Worm (Caenorhabditis elegans) whole organism, L1 larva: ENCODE measurements around the gene ZK856.4.

Experiments
- C16A3.4 ChIP-seq: fragments of 150-350 bp; optimal IDR thresholded peaks from 2 replicates; lab custom pipeline; 2014; ENCODE audit warnings: missing biosample characterization, missing genetic modification characterization
- C34B4.2 ChIP-seq: sonication (generic microtip); optimal IDR thresholded peaks from 2 replicates; lab custom pipeline; 2017; ENCODE audit warnings: mild to moderate bottlenecking, missing genetic modification characterization, missing compliant biosample characterization
- aly-2 ChIP-seq: fragments of 150-350 bp; optimal IDR thresholded peaks from 2 replicates; lab custom pipeline; 2014; ENCODE audit warnings: missing biosample characterization, missing genetic modification characterization
- blmp-1 ChIP-seq: fragments of 150-350 bp; optimal IDR thresholded peaks from 2 replicates; lab custom pipeline; 2014; ENCODE audit warnings: missing biosample characterization, missing genetic modification characterization
- ceh-8 ChIP-seq: fragments of 200-800 bp; sonication (Bioruptor generic); optimal IDR thresholded peaks from 2 replicates; lab custom pipeline; 2018; ENCODE audit warnings: mild to moderate bottlenecking, missing genetic modification characterization, moderate library complexity, missing compliant biosample characterization
- ces-1 ChIP-seq: fragments of 150-350 bp; optimal IDR thresholded peaks from 2 replicates; lab custom pipeline; 2014; ENCODE audit warnings: missing biosample characterization, missing genetic modification reagents, missing genetic modification characterization
- dpl-1 ChIP-seq, 3 experiments: fragments of 150-350 bp in 2 of 3; sonication (generic microtip) in 1 of 3; optimal IDR thresholded peaks; 2 replicates each; lab custom pipeline; 2014 to 2017; ENCODE audit warnings: missing biosample characterization in 3 of 3, missing genetic modification characterization in 3 of 3, missing genetic modification reagents in 3 of 3
- efl-1 ChIP-seq, 4 experiments: fragments of 150-350 bp; optimal IDR thresholded peaks in 3 of 4; peaks in 1 of 4; 1 replicate in 1 of 4; 2 replicates in 3 of 4; lab custom pipeline; 2014; ENCODE audit warnings: missing biosample characterization in 2 of 4, missing genetic modification characterization in 2 of 4, missing genetic modification reagents in 2 of 4
- efl-3 ChIP-seq: fragments of 200-800 bp; sonication (Bioruptor generic); optimal IDR thresholded peaks from 2 replicates; lab custom pipeline; 2018; ENCODE audit warnings: mild to moderate bottlenecking, missing genetic modification characterization, missing compliant biosample characterization
- egl-27 ChIP-seq, 2 experiments: fragments of 150-350 bp in 1 of 2; sonication (generic microtip); optimal IDR thresholded peaks; 3 replicates each; lab custom pipeline; 2017 to 2018; ENCODE audit warnings: missing biosample characterization in 2 of 2, missing genetic modification characterization in 2 of 2, missing genetic modification reagents in 2 of 2
- elt-3 ChIP-seq, 6 experiments: fragments of 150-350 bp in 1 of 6; sonication (generic microtip); optimal IDR thresholded peaks; 2 replicates each; lab custom pipeline; 2017 to 2018; ENCODE audit warnings: missing biosample characterization in 6 of 6, missing genetic modification characterization in 6 of 6, inconsistent platforms in 1 of 6
- grh-1 ChIP-seq: fragments of 200-800 bp; sonication (Bioruptor generic); IDR thresholded peaks from 2 replicates; pipeline ENCODE4 v1.3.6; 2022; ENCODE audit warnings: missing genetic modification reagents, missing genetic modification characterization, missing compliant biosample characterization
- hlh-17 ChIP-seq: fragments of 200-800 bp; sonication (Bioruptor generic); optimal IDR thresholded peaks from 2 replicates; lab custom pipeline; 2018; ENCODE audit warnings: missing genetic modification characterization, mild to moderate bottlenecking, missing compliant biosample characterization, moderate library complexity, borderline replicate concordance
- hlh-4 ChIP-seq: sonication (generic microtip); optimal IDR thresholded peaks from 2 replicates; lab custom pipeline; 2016; ENCODE audit warnings: mild to moderate bottlenecking, missing genetic modification characterization, missing compliant biosample characterization
- hpl-2 ChIP-seq: fragments of 150-350 bp; optimal IDR thresholded peaks from 2 replicates; lab custom pipeline; 2014; ENCODE audit warnings: missing biosample characterization, missing genetic modification reagents, missing genetic modification characterization
- isw-1 ChIP-seq: fragments of 200-800 bp; sonication (Bioruptor generic); IDR thresholded peaks from 2 replicates; pipeline ENCODE4 v1.3.6; 2022; ENCODE audit warnings: missing genetic modification characterization, missing compliant biosample characterization
- lin-14 ChIP-seq: fragments of 200-800 bp; sonication (Bioruptor generic); optimal IDR thresholded peaks from 2 replicates; lab custom pipeline; 2018; ENCODE audit warnings: mild to moderate bottlenecking, missing genetic modification characterization, moderate library complexity, missing compliant biosample characterization
- lin-15B ChIP-seq: fragments of 150-350 bp; sonication (generic microtip); optimal IDR thresholded peaks from 3 replicates; lab custom pipeline; 2014; ENCODE audit warnings: missing biosample characterization, missing genetic modification characterization
- lin-35 ChIP-seq, 2 experiments: fragments of 150-350 bp; optimal IDR thresholded peaks; 2 replicates each; lab custom pipeline; 2014; ENCODE audit warnings: missing biosample characterization in 2 of 2, missing genetic modification characterization in 2 of 2, missing genetic modification reagents in 2 of 2
- lsy-2 ChIP-seq, 2 experiments: fragments of 150-350 bp; optimal IDR thresholded peaks; 2 replicates each; lab custom pipeline; 2014; ENCODE audit warnings: missing biosample characterization in 2 of 2, missing genetic modification characterization in 2 of 2
- mab-9 ChIP-seq: fragments of 200-800 bp; sonication (Bioruptor generic); IDR thresholded peaks from 2 replicates; pipeline ENCODE4 v1.3.6; 2022; ENCODE audit warnings: missing genetic modification reagents, missing genetic modification characterization, missing compliant biosample characterization
- mdl-1 ChIP-seq, 2 experiments: fragments of 150-350 bp; optimal IDR thresholded peaks; 2 replicates each; lab custom pipeline; 2014 to 2017; ENCODE audit warnings: missing biosample characterization in 2 of 2, missing genetic modification characterization in 2 of 2, inconsistent platforms in 1 of 2
- nhr-11 ChIP-seq: fragments of 150-350 bp; optimal IDR thresholded peaks from 2 replicates; lab custom pipeline; 2014; ENCODE audit warnings: missing biosample characterization, missing genetic modification characterization
- nhr-12 ChIP-seq: sonication (generic microtip); optimal IDR thresholded peaks from 2 replicates; lab custom pipeline; 2017; ENCODE audit warnings: missing biosample characterization, missing genetic modification characterization
- nhr-19 ChIP-seq: fragments of 200-800 bp; sonication (Bioruptor generic); conservative IDR thresholded peaks from 2 replicates; pipeline ENCODE4 v1.3.6; 2022; ENCODE audit warnings: missing genetic modification characterization, missing compliant biosample characterization
- nhr-20 ChIP-seq: sonication (generic microtip); optimal IDR thresholded peaks from 2 replicates; lab custom pipeline; 2016; ENCODE audit warnings: mild to moderate bottlenecking, missing genetic modification characterization, missing compliant biosample characterization
- nhr-237 ChIP-seq: fragments of 150-350 bp; optimal IDR thresholded peaks from 2 replicates; lab custom pipeline; 2014; ENCODE audit warnings: missing biosample characterization, missing genetic modification characterization
- nhr-71 ChIP-seq: sonication (generic microtip); optimal IDR thresholded peaks from 2 replicates; lab custom pipeline; 2016; ENCODE audit warnings: mild to moderate bottlenecking, missing genetic modification characterization, moderate library complexity, missing compliant biosample characterization
- nhr-84 ChIP-seq: sonication (generic microtip); optimal IDR thresholded peaks from 2 replicates; lab custom pipeline; 2017; ENCODE audit warnings: missing biosample characterization, missing genetic modification characterization
- nhr-85 ChIP-seq: sonication (generic microtip); peaks from one replicate; lab custom pipeline; 2016; ENCODE audit warnings: missing genetic modification characterization, inconsistent platforms, missing compliant biosample characterization
- pax-3 ChIP-seq: fragments of 200-800 bp; sonication (Bioruptor generic); optimal IDR thresholded peaks from 2 replicates; lab custom pipeline; 2018; ENCODE audit warnings: mild to moderate bottlenecking, missing genetic modification characterization, moderate library complexity, missing compliant biosample characterization
- rnt-1 ChIP-seq: sonication (generic microtip); optimal IDR thresholded peaks from 2 replicates; lab custom pipeline; 2016; ENCODE audit warnings: mild to moderate bottlenecking, missing genetic modification characterization, moderate library complexity, missing compliant biosample characterization
- skn-1 ChIP-seq: fragments of 150-350 bp; optimal IDR thresholded peaks from 2 replicates; lab custom pipeline; 2014; ENCODE audit warnings: missing biosample characterization, missing genetic modification characterization
- snpc-4 ChIP-seq: fragments of 150-350 bp; optimal IDR thresholded peaks from 2 replicates; lab custom pipeline; 2014; ENCODE audit warnings: missing biosample characterization, missing genetic modification characterization
- snu-23 ChIP-seq: sonication (generic microtip); optimal IDR thresholded peaks from 2 replicates; lab custom pipeline; 2016; ENCODE audit warnings: missing genetic modification characterization, missing compliant biosample characterization
- sox-4 ChIP-seq: sonication (generic microtip); optimal IDR thresholded peaks from 2 replicates; lab custom pipeline; 2016; ENCODE audit warnings: missing genetic modification characterization, missing compliant biosample characterization
- sptf-1 ChIP-seq: fragments of 150-350 bp; optimal IDR thresholded peaks from 2 replicates; lab custom pipeline; 2014; ENCODE audit warnings: missing biosample characterization, missing genetic modification characterization
- sup-37 ChIP-seq: fragments of 200-800 bp; sonication (Bioruptor generic); optimal IDR thresholded peaks from 2 replicates; lab custom pipeline; 2018; ENCODE audit warnings: mild to moderate bottlenecking, missing genetic modification characterization, missing compliant biosample characterization
- swsn-7 ChIP-seq: sonication (generic microtip); optimal IDR thresholded peaks from 2 replicates; lab custom pipeline; 2016; ENCODE audit warnings: missing genetic modification characterization, missing compliant biosample characterization
- zag-1 ChIP-seq: fragments of 150-350 bp; optimal IDR thresholded peaks from 2 replicates; lab custom pipeline; 2014; ENCODE audit warnings: missing biosample characterization, missing genetic modification characterization
- ztf-11 ChIP-seq, 2 experiments: sonication (generic microtip); optimal IDR thresholded peaks; 2 replicates each; lab custom pipeline; 2016 to 2017; ENCODE audit warnings: missing genetic modification characterization in 2 of 2, missing biosample characterization in 1 of 2, missing compliant biosample characterization in 1 of 2
- ztf-4 ChIP-seq: fragments of 150-350 bp; optimal IDR thresholded peaks from 2 replicates; lab custom pipeline; 2014; ENCODE audit warnings: missing biosample characterization, missing genetic modification characterization

The ZK856.4 gene

ce11 chrV:10182984-10183383, at the start of gene ZK856.4:
Gene ZK856.4 (plus strand): TSS chrV:10183284.
- no peak for TF ChIP-seq nhr-85 (tag; lab: Kevin White, UChicago)
- no peak for TF ChIP-seq sox-4 (tag; lab: Kevin White, UChicago)
- TF ChIP-seq sup-37 = no peak

ce11 chrV:10134077-10134693, 48.9 kb upstream of the ZK856.4 start, which contains the start of the genes C08B6.18, wdr-20 and C08B6.8:
Gene C08B6.18 (minus strand): TSS chrV:10134127.
Gene wdr-20 (minus strand): TSS chrV:10134158.
Gene C08B6.8 (plus strand): TSS chrV:10134643.
- TF ChIP-seq nhr-20 = peak; percentile 4
- peak; percentile 15 for TF ChIP-seq snu-23 (GFP tag; lab: Kevin White, UChicago)
- TF ChIP-seq blmp-1 (tag; lab: Kevin White, UChicago) = peak; percentile 19
- TF ChIP-seq dpl-1 (GFP tag; optimal IDR thresholded peaks at IDR 0.05; lab: Kevin White, UChicago) = peak in 2 of 3 experiments; percentile 21 to 58
- TF ChIP-seq snpc-4 (tag; lab: Kevin White, UChicago) = peak; percentile 61
- TF ChIP-seq efl-1 (optimal IDR thresholded peaks at IDR 0.05; lab: Kevin White, UChicago) = peak; percentile 28 to 30
- TF ChIP-seq efl-1 (GFP tag; optimal IDR thresholded peaks at IDR 0.05 in 1 of 2; lab: Kevin White, UChicago) = peak; percentile 42 to 87
- TF ChIP-seq ztf-4 (tag; lab: Kevin White, UChicago) = no peak
- no peak for TF ChIP-seq C34B4.2 (tag; lab: Kevin White, UChicago)
- no peak for TF ChIP-seq nhr-237 (tag; lab: Kevin White, UChicago)
- TF ChIP-seq grh-1 (GFP tag; lab: Robert Waterston, UW) = no peak
- TF ChIP-seq nhr-71 (tag; lab: Kevin White, UChicago) = peak; percentile 3
- TF ChIP-seq nhr-11 = no peak
- TF ChIP-seq elt-3 (tag; optimal IDR thresholded peaks at IDR 0.05; lab: Kevin White, UChicago) = peak in 1 of 6 experiments; percentile 8
- no peak for TF ChIP-seq efl-3 (GFP tag; lab: Kevin White, UChicago)
- TF ChIP-seq nhr-12 = no peak
- TF ChIP-seq lsy-2 (tag; optimal IDR thresholded peaks at IDR 0.05; lab: Kevin White, UChicago) = peak; percentile 21 to 65
- no peak for TF ChIP-seq egl-27 (tag; optimal IDR thresholded peaks at IDR 0.05; lab: Kevin White, UChicago)
- peak; percentile 46 to 69 for TF ChIP-seq lin-35 (GFP tag; optimal IDR thresholded peaks at IDR 0.05; lab: Kevin White, UChicago)
- peak; percentile 65 for TF ChIP-seq lin-15B (tag; lab: Kevin White, UChicago)
- peak; percentile 42 for TF ChIP-seq skn-1 (tag; lab: Kevin White, UChicago)
- peak; percentile 47 for TF ChIP-seq C16A3.4 (tag; lab: Kevin White, UChicago)
- no peak for TF ChIP-seq isw-1 (GFP tag; lab: Robert Waterston, UW)

ce11 chrV:10145653-10146052, 37.4 kb upstream of the ZK856.4 start, which contains the start of gene C51E3.9:
Gene C51E3.9 (plus strand): TSS chrV:10145953.
- peak; percentile 31 for TF ChIP-seq nhr-71 (tag; lab: Kevin White, UChicago)
- peak; percentile 40 for TF ChIP-seq rnt-1 (tag; lab: Kevin White, UChicago)
- peak; percentile 61 for TF ChIP-seq lin-14 (GFP tag; lab: Kevin White, UChicago)
- TF ChIP-seq nhr-237 (tag; lab: Kevin White, UChicago) = no peak

- TF ChIP-seq pax-3 (no peak), ces-1 (no peak), hpl-2 (GFP tag; lab: Kevin White, UChicago) (no peak), lsy-2 (tag; optimal IDR thresholded peaks at IDR 0.05; lab: Kevin White, UChicago) (peak in 1 of 2 experiments; percentile 42), mab-9 (GFP tag; lab: Robert Waterston, UW) (no peak), nhr-11 (no peak), snu-23 (GFP tag; lab: Kevin White, UChicago) (peak; percentile 9), ztf-4 (tag; lab: Kevin White, UChicago) (peak; percentile 15), zag-1 (tag; lab: Kevin White, UChicago) (no peak), nhr-71 (tag; lab: Kevin White, UChicago) (peak; percentile 71), ceh-8 (no peak), ztf-11 (tag; optimal IDR thresholded peaks at IDR 0.05; lab: Kevin White, UChicago) (no peak), snpc-4 (tag; lab: Kevin White, UChicago) (no peak), sptf-1 (tag; lab: Kevin White, UChicago) (no peak), efl-3 (GFP tag; lab: Kevin White, UChicago) (no peak), nhr-20 (peak; percentile 14), skn-1 (tag; lab: Kevin White, UChicago) (no peak), aly-2 (no peak), nhr-84 (no peak), swsn-7 (tag; lab: Kevin White, UChicago) (peak; percentile 8), hlh-17 (GFP tag; lab: Kevin White, UChicago) (no peak), mdl-1 (tag; optimal IDR thresholded peaks at IDR 0.05; lab: Kevin White, UChicago) (no peak), blmp-1 (tag; lab: Kevin White, UChicago) (no peak), hlh-4 (tag; lab: Kevin White, UChicago) (no peak), elt-3 (tag; optimal IDR thresholded peaks at IDR 0.05; lab: Kevin White, UChicago) (no peak), lin-35 (GFP tag; optimal IDR thresholded peaks at IDR 0.05; lab: Kevin White, UChicago) (no peak), lin-14 (GFP tag; lab: Kevin White, UChicago) (peak; percentile 64), nhr-19 (GFP tag; lab: Robert Waterston, UW) (peak; percentile 31; the same call in 1 of the 2 replicates)
These were observed 36.3 kb upstream of the ZK856.4 start for ce11 chrV:10146787-10147186.
